Fruit fly (Drosophila melanogaster) whole organism, larva: Measurements from ENCODE around the gene rudhira.
A peak's percentile ranks its signal among the peaks of the same experiment; 100 is the strongest.

ENCODE experiments used
- noc ChIP-seq: fragments of 200-800 bp; sonication (Bioruptor generic); optimal IDR thresholded peaks from 3 replicates; lab custom pipeline; 2019; ENCODE audit warnings: missing biosample characterization, mild to moderate bottlenecking, missing genetic modification characterization, moderate library complexity

Gene rudhira

dm6 chrX:11812828-11813227, 3.9 kb upstream of the rudhira start:
- no peak for TF ChIP-seq noc

- TF ChIP-seq noc: no peak
Measured at dm6 chrX:11813721-11814161, 3.0 kb upstream of the rudhira start.

DNA sequence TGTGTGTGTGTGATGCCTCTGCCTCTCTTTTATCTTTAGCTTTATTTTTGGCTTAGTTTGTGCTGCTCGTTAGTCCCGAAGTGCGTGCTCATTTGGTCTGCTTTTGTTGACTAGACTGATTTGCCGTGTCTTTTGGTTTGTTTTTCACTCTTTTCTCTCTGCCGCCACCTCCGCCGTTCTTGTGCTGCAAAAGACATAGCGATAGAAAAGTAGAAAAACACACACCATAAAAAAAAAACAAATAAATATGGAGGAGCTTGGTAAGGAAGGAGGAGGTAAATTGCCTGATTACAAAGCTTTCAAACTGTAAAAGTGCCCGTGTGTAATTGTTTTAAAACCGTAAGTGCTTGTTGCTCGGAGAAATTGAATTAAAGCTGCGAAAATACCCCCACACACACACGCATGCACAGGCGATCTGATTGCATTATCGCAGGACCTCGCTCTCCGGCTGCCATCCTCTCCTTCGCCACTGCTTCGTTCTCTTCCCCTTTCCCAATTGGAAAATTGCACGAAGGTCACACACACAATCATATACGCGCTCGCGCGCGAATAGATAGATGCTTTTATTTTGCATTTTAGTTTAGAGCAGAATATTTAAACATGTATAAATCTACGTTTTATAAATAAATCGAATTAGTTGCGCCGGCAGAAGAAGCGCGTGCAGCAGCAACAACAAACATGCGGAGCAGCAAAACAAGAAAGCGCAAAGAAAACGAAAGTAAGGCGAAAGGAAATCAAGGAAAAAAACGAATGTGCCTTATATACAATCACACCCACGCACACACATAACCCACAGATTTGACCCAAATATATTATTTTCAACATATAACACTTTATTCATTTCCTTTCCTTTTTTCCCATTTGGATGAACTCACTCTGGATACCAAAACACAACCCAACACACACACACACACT, 1.1 kb upstream of the rudhira start:
- TF ChIP-seq noc: no peak

dm6 chrX:11817183-11817972, 680 bp downstream of the rudhira start:
- TF ChIP-seq noc: no peak

DNA sequence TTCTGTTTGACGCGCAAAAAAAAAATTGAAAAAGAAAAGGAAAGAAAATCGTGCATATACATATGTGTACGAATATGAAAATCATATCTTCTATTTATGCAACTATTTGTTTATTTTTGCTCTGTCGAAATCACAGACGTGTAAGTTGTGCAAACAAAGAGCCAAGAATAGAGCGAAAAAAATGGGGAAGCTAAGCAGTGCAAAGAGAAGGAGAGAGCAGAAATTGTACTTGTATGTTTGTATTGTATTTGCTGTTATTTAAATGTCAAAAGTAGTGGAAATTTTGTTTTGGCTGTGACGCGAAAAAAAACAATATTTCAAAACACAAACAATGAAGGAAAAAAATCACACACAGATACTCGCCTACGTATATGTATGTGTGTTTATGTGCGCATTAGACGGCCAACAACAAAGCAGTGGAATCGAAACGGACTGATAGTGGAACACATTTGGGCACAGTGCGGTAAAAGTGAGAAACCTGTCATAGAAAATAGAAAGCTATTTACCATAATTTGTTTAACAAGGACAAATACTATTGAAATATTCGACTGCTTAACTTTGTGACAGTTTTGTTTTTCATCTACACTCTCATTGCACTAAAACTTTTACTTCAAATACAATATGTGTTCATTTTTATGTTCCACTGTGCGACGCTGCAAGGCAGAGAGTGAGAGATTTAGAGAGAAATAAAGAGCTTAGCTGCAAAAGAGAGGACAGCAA, 1.5 kb downstream of the rudhira start:
- peak; percentile 93 for TF ChIP-seq noc

dm6 chrX:11818767-11819089, 2.0 kb downstream of the rudhira start:
- TF ChIP-seq noc: no peak

DNA sequence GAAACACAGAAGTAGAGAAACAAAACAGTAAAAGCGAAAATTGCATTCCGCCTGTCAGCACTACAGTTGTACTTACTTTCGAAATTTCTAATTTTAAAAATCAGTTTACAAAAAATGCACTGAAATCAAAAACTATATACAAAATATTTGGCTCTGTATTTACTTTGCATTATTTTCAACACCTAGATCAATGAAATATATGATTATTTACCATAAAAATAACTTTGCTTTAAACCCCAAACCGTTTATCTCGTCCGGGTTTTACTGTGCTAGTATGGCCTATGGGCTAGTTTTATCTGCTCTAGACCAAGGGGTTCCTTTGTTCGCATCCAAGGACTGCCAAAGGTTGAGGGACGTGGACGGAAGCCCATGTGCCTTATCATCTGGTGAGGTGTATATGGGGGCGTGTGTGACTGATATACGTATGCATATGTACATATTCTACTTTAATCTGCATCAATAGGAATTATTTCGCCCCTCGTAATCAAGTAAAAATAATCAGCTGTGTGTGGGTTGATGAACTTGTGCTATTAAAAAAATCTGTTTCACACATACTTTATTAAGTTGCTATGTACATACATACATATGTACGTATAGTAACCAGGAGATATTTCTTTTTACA, 2.7 kb downstream of the rudhira start:
- TF ChIP-seq noc: no peak

DNA sequence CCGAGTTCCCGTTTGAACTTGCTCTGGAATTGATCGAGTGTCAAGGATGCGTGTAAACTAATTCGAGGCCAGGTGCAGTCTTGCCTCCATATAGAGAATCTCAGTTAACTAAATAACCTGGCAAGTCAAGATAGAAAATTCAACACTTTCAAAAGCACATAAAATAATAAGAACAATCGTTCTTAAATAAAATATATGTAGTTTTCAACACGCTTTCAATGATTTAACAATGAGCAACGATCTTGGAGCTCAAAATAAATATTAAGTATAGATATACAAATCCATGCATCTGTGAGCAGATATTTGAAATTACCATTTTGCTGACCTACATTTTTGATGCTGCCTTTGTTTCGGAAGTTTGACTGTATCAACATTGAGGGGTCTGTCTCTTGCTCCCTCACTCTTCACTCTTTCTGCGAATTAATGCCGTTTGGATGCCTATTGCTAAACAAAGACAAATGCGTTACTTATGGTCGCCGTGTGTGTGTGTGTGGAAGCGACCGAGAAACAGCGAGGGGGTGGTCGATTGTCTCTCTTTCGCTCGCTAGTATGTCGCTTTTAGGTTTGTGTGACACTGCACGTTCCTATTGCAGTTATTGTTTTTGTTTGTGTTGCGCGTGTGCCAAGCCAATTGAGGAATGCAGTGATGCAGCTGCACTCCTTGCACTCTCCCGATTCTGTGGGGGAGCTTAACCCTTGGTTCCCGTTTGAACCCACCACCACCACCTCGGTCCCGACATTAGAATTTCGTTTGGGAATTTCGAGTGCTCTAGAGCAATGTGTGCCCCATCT, 3.8 kb downstream of the rudhira start:
- TF ChIP-seq noc: peak; percentile 41

dm6 chrX:11821946-11822345, 5.2 kb downstream of the rudhira start:
- TF ChIP-seq noc: peak; percentile 11

- TF ChIP-seq noc: no peak
Measured at dm6 chrX:11823003-11823402, 6.3 kb downstream of the rudhira start.

dm6 chrX:11828336-11829007, 11.8 kb downstream of the rudhira start:
- TF ChIP-seq noc: no peak

- TF ChIP-seq noc: no peak
Measured at dm6 chrX:11837926-11838325, 21.2 kb downstream of the rudhira start, which contains the start of gene CG15741. CG15741 (minus strand) TSS chrX:11838026.

DNA sequence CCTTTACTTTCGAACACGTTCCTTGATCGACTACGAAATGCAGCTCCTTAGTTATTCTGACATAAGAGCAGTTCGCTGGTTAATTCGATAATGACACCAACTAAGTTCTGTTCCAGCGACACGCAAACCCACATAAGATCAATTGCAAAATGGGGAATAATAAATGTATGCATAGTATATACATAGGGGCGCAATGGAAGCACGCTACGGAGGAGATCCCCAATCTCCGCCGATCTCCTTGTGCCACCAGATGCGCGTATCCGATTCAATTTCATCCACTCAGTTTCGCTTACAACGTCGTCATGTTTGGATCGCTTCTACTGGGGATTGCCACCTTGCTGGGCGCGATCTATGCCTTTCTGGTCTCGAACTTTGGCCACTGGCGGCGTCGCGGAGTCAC, 22.6 kb downstream of the rudhira start, which contains the start of gene Cyp28c1:
Gene Cyp28c1, plus strand, starts transcription at position 301 of the 400 bp plus-strand sequence.
- TF ChIP-seq noc: no peak

DNA sequence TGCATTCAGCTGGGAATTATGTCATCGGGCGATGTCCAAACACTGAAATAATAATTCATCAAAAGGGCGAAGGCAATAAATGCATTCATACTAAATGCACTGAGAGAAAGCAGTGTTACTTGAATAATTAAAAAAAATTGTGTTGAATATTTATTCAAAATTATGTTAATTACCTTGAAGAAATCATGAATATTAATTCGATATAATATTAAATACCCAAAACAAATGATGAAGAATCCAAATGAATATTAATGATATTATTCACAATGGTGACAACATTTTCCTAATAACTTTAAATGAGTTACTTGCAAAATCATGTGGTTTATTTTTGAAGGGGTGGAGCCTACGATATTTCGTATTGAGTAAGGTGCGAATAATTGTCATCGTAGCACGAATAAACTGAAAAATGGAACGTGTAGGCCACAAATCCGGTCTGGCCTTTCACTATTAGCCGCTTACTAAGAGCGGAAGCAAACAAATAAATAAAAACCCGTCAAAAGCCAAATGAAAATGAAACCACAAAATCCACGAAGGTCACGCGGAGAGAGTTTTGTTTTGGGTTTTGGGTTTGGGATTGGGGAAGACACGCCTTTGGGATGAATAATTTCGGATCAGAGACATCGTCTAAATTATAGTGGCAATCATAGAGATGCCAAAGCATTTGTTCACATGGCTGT, 25.1 kb downstream of the rudhira start:
- TF ChIP-seq noc: no peak
